Worm (Caenorhabditis elegans) whole organism, L3 larva: ENCODE results near the gene rocf-1.

ENCODE experiments used
- ZK546.5 ChIP-seq: sonication (generic microtip); optimal IDR thresholded peaks from 2 replicates; lab custom pipeline; 2017; ENCODE audit warnings: missing biosample characterization, missing genetic modification characterization
- aly-2 ChIP-seq: fragments of 150-350 bp; optimal IDR thresholded peaks from 2 replicates; lab custom pipeline; 2014; ENCODE audit warnings: missing biosample characterization, missing genetic modification characterization
- ama-1 ChIP-seq: fragments of 150-350 bp; optimal IDR thresholded peaks from 2 replicates; lab custom pipeline; 2018
- ceh-16 ChIP-seq: sonication (generic microtip); optimal IDR thresholded peaks from 2 replicates; lab custom pipeline; 2017; ENCODE audit warnings: missing biosample characterization, missing genetic modification characterization
- lin-39 ChIP-seq: fragments of 150-350 bp; optimal IDR thresholded peaks from 2 replicates; lab custom pipeline; 2018; ENCODE audit warnings: missing biosample characterization, missing genetic modification reagents, missing genetic modification characterization
- mml-1 ChIP-seq: fragments of 150-350 bp; sonication (generic microtip); optimal IDR thresholded peaks from 3 replicates; lab custom pipeline; 2014; ENCODE audit warnings: missing biosample characterization, missing genetic modification characterization
- nfya-1 ChIP-seq: sonication (generic microtip); optimal IDR thresholded peaks from 2 replicates; lab custom pipeline; 2017; ENCODE audit warnings: missing genetic modification characterization, mild to moderate bottlenecking, missing compliant biosample characterization, antibody characterized with exemption, moderate library complexity; ENCODE audit not compliant: insufficient read depth
- nhr-11 ChIP-seq: fragments of 150-350 bp; optimal IDR thresholded peaks from 2 replicates; lab custom pipeline; 2014; ENCODE audit warnings: missing biosample characterization, missing genetic modification characterization
- nhr-12 ChIP-seq: fragments of 150-350 bp; optimal IDR thresholded peaks from 2 replicates; lab custom pipeline; 2014; ENCODE audit warnings: missing biosample characterization, missing genetic modification characterization
- snpc-4 ChIP-seq: fragments of 150-350 bp; optimal IDR thresholded peaks from 2 replicates; lab custom pipeline; 2014; ENCODE audit warnings: missing biosample characterization, missing genetic modification characterization
- zag-1 ChIP-seq: fragments of 150-350 bp; optimal IDR thresholded peaks from 2 replicates; lab custom pipeline; 2014; ENCODE audit warnings: missing biosample characterization, missing genetic modification characterization
- ztf-11 ChIP-seq: fragments of 150-350 bp; optimal IDR thresholded peaks from 2 replicates; lab custom pipeline; 2014; ENCODE audit warnings: missing biosample characterization, missing genetic modification characterization

DNA sequence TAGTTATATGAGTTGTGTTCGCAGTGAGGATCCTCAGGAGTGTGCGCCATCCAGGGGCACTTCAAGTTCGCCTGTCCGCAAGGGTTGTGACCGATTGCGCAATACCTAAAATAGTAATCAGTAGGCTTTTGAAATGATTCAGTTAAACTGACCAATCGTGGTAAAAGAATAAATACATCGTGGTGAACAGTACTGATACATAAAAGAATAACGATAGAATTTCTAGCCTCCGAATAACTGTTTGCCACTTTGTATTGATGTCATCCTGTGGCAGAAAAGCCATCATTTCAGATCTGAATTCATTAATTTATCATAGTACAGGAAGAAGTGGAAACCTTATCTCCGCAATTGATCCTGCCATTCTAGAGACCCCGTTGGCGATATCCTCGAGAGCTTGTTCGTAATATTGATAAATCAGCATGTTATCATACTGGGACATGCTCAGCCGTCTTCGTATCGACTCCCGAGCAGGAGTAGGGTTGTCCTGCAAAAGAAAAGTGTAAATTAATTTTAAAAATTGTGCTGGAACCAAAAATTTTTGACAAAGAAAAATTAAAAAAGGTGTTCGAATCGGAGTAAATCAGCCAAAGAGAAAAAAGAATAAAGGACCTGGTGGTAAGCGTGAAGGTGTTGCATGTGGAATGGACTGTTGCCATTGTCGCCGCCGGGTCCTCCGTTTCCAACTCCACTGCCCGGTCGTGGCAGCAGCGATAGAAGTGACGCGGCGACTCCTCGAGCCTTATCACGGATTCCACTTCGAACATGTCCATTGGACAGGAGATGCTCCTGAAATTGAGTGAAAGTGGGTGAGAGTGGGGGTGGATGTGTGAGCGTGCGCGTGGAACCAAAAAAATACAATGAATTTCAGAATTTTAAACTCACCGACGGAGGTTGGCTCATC lies 48.8 kb upstream of the rocf-1 start:
- no peak for TF ChIP-seq ceh-16 (tag; lab: Kevin White, UChicago)
- TF ChIP-seq ZK546.5 (tag; lab: Kevin White, UChicago), result no peak
- no peak for TF ChIP-seq aly-2 (tag; lab: Kevin White, UChicago)
- no peak for TF ChIP-seq nhr-12
- no peak for TF ChIP-seq mml-1 (tag; lab: Kevin White, UChicago)
- TF ChIP-seq ztf-11, result no peak
- TF ChIP-seq nfya-1 (tag; lab: Kevin White, UChicago), result no peak
- no peak for TF ChIP-seq snpc-4
- TF ChIP-seq zag-1 (tag; lab: Kevin White, UChicago), result no peak
- TF ChIP-seq lin-39 (tag; lab: Kevin White, UChicago), result no peak
- no peak for TF ChIP-seq ama-1 (lab: Kevin White, UChicago)
- no peak for TF ChIP-seq nhr-11 (tag; lab: Kevin White, UChicago)
